Fruit fly (Drosophila melanogaster) whole organism, embryonic: ENCODE data around the gene CG32537.

ENCODE experiments used
- Atf3 ChIP-seq: fragments of 200-800 bp; sonication (Bioruptor generic); optimal IDR thresholded peaks from 3 replicates; lab custom pipeline; 2016; ENCODE audit warnings: missing biosample characterization, missing genetic modification characterization
- Atf6 ChIP-seq: fragments of 200-800 bp; sonication (Bioruptor generic); IDR thresholded peaks from 2 replicates; pipeline ENCODE4 v1.3.6; 2022; ENCODE audit warnings: missing biosample characterization, missing genetic modification characterization
- CG12155 ChIP-seq: fragments of 200-800 bp; sonication (Bioruptor generic); optimal IDR thresholded peaks from 3 replicates; lab custom pipeline; 2016; ENCODE audit warnings: missing biosample characterization, missing genetic modification characterization
- CG12659 ChIP-seq: fragments of 200-800 bp; sonication (Bioruptor generic); optimal IDR thresholded peaks from 3 replicates; lab custom pipeline; 2017; ENCODE audit warnings: mild to moderate bottlenecking, missing biosample characterization, missing genetic modification reagents, missing genetic modification characterization
- CG12744 ChIP-seq: fragments of 200-800 bp; sonication (Bioruptor generic); optimal IDR thresholded peaks from 2 replicates; lab custom pipeline; 2016; ENCODE audit warnings: missing biosample characterization, missing genetic modification characterization
- CG13123 ChIP-seq: fragments of 200-800 bp; sonication (Bioruptor generic); optimal IDR thresholded peaks from 2 replicates; lab custom pipeline; 2016; ENCODE audit warnings: missing biosample characterization, missing genetic modification characterization
- CG15514 ChIP-seq: fragments of 200-800 bp; sonication (Bioruptor generic); optimal IDR thresholded peaks from 3 replicates; lab custom pipeline; 2017; ENCODE audit warnings: missing biosample characterization, missing genetic modification characterization, mild to moderate bottlenecking, moderate library complexity, missing genetic modification reagents
- CG16863 ChIP-seq: fragments of 200-800 bp; sonication (Bioruptor generic); optimal IDR thresholded peaks from 3 replicates; lab custom pipeline; 2016; ENCODE audit warnings: missing biosample characterization, missing genetic modification characterization
- CG17568 ChIP-seq: fragments of 200-800 bp; sonication (Bioruptor generic); optimal IDR thresholded peaks from 2 replicates; lab custom pipeline; 2018; ENCODE audit warnings: missing biosample characterization, mild to moderate bottlenecking, missing genetic modification characterization, moderate library complexity
- CG17802 ChIP-seq: fragments of 200-800 bp; sonication (Bioruptor generic); optimal IDR thresholded peaks from 2 replicates; lab custom pipeline; 2018; ENCODE audit warnings: missing biosample characterization, mild to moderate bottlenecking, missing genetic modification characterization, moderate library complexity
- CG17829 ChIP-seq: fragments of 200-800 bp; optimal IDR thresholded peaks from 2 replicates; lab custom pipeline; 2019; ENCODE audit warnings: missing biosample characterization, mild to moderate bottlenecking, missing genetic modification characterization, moderate library complexity
- CG31224 ChIP-seq: fragments of 200-800 bp; sonication (Bioruptor generic); IDR thresholded peaks from 2 replicates; pipeline ENCODE4 v1.3.6; 2022; ENCODE audit warnings: missing biosample characterization, missing genetic modification characterization
- CG32772 ChIP-seq: fragments of 200-800 bp; sonication (Bioruptor generic); IDR thresholded peaks from 2 replicates; pipeline ENCODE4 v1.3.6; 2022; ENCODE audit warnings: missing biosample characterization, missing genetic modification characterization
- CG34376 ChIP-seq: fragments of 200-800 bp; sonication (Bioruptor generic); optimal IDR thresholded peaks from 2 replicates; lab custom pipeline; 2018; ENCODE audit warnings: missing biosample characterization, mild to moderate bottlenecking, missing genetic modification characterization
- CG5245 ChIP-seq: fragments of 200-800 bp; sonication (Bioruptor generic); optimal IDR thresholded peaks from 3 replicates; lab custom pipeline; 2016; ENCODE audit warnings: missing biosample characterization, missing genetic modification characterization
- CG6854 ChIP-seq: fragments of 200-800 bp; sonication (Bioruptor generic); optimal IDR thresholded peaks from 3 replicates; lab custom pipeline; 2017; ENCODE audit warnings: missing biosample characterization, mild to moderate bottlenecking, missing genetic modification characterization
- CG9609 ChIP-seq: fragments of 200-800 bp; sonication (Bioruptor generic); optimal IDR thresholded peaks from 3 replicates; lab custom pipeline; 2016; ENCODE audit warnings: missing biosample characterization, missing genetic modification characterization
- CG9727 ChIP-seq: fragments of 200-800 bp; sonication (Bioruptor generic); optimal IDR thresholded peaks from 3 replicates; lab custom pipeline; 2017; ENCODE audit warnings: missing biosample characterization, mild to moderate bottlenecking, missing genetic modification characterization
- CG9932 ChIP-seq: fragments of 200-800 bp; sonication (Bioruptor generic); IDR thresholded peaks from 2 replicates; pipeline ENCODE4 v1.3.6; 2022; ENCODE audit warnings: missing biosample characterization, missing genetic modification characterization
- Dp ChIP-seq: fragments of 200-800 bp; sonication (Bioruptor generic); optimal IDR thresholded peaks from 2 replicates; lab custom pipeline; 2018; ENCODE audit warnings: missing biosample characterization, mild to moderate bottlenecking, missing genetic modification characterization, moderate library complexity
- HLH54F ChIP-seq: fragments of 200-800 bp; sonication (Bioruptor generic); optimal IDR thresholded peaks from 3 replicates; lab custom pipeline; 2016; ENCODE audit warnings: missing biosample characterization, missing genetic modification characterization
- HLHmδ ChIP-seq: fragments of 200-800 bp; sonication (Bioruptor generic); optimal IDR thresholded peaks from 2 replicates; lab custom pipeline; 2018; ENCODE audit warnings: missing biosample characterization, mild to moderate bottlenecking, missing genetic modification characterization, moderate library complexity
- Hr51 ChIP-seq, 2 experiments: fragments of 200-800 bp; sonication (Bioruptor generic); optimal IDR thresholded peaks; 2 replicates in 1 of 2; 3 replicates in 1 of 2; lab custom pipeline; 2016 to 2018; ENCODE audit warnings: missing biosample characterization in 2 of 2, missing genetic modification characterization in 2 of 2, mild to moderate bottlenecking in 1 of 2, moderate library complexity in 1 of 2
- Lpt ChIP-seq: fragments of >200 bp; optimal IDR thresholded peaks from 2 replicates; lab custom pipeline; 2018; ENCODE audit warnings: missing biosample characterization, missing genetic modification characterization
- Mes4 ChIP-seq: fragments of 200-800 bp; sonication (Bioruptor generic); optimal IDR thresholded peaks from 2 replicates; lab custom pipeline; 2016; ENCODE audit warnings: missing biosample characterization, missing genetic modification characterization
- Myb ChIP-seq: fragments of 200-800 bp; sonication (Bioruptor generic); optimal IDR thresholded peaks from 2 replicates; lab custom pipeline; 2016; ENCODE audit warnings: missing biosample characterization, missing genetic modification characterization
- Opbp ChIP-seq: fragments of 200-800 bp; sonication (Bioruptor generic); IDR thresholded peaks from 3 replicates; pipeline ENCODE4 v1.3.6; 2022; ENCODE audit warnings: missing biosample characterization, missing genetic modification characterization; ENCODE audit not compliant: partially characterized antibody
- Pdp1 ChIP-seq, 2 experiments: fragments of 200-800 bp; sonication (Bioruptor generic); optimal IDR thresholded peaks; 3 replicates each; lab custom pipeline; 2016; ENCODE audit warnings: missing biosample characterization in 2 of 2, missing genetic modification characterization in 2 of 2, mild to moderate bottlenecking in 1 of 2, moderate library complexity in 1 of 2
- Stat92E ChIP-seq, 3 experiments: fragments of >200 bp in 2 of 3; fragments of 200-800 bp in 1 of 3; sonication (Bioruptor generic) in 1 of 3; optimal IDR thresholded peaks; 2 replicates each; lab custom pipeline; 2017 to 2019; ENCODE audit warnings: missing biosample characterization in 3 of 3, missing genetic modification characterization in 3 of 3, mild to moderate bottlenecking in 1 of 3, moderate library complexity in 1 of 3
- YL-1 ChIP-seq: fragments of 200-800 bp; sonication (Bioruptor generic); optimal IDR thresholded peaks from 3 replicates; lab custom pipeline; 2017; ENCODE audit warnings: missing biosample characterization, mild to moderate bottlenecking, missing genetic modification characterization
- bsh ChIP-seq, 2 experiments: fragments of 200-800 bp; sonication (Bioruptor generic); optimal IDR thresholded peaks; 2 replicates each; lab custom pipeline; 2017 to 2018; ENCODE audit warnings: mild to moderate bottlenecking in 2 of 2, missing biosample characterization in 2 of 2, missing genetic modification characterization in 2 of 2, moderate library complexity in 1 of 2
- ci ChIP-seq: fragments of 200-800 bp; sonication (Bioruptor generic); IDR thresholded peaks from 3 replicates; pipeline ENCODE4 v1.3.6; 2022; ENCODE audit warnings: missing biosample characterization, missing genetic modification characterization
- dm ChIP-seq: fragments of 200-800 bp; sonication (Bioruptor generic); optimal IDR thresholded peaks from 3 replicates; lab custom pipeline; 2016; ENCODE audit warnings: missing biosample characterization, missing genetic modification characterization
- dmrt11E ChIP-seq: fragments of 200-800 bp; sonication (Bioruptor generic); optimal IDR thresholded peaks from 3 replicates; lab custom pipeline; 2018; ENCODE audit warnings: missing biosample characterization, mild to moderate bottlenecking, missing genetic modification characterization, moderate library complexity
- ems ChIP-seq: fragments of 200-800 bp; sonication (Bioruptor generic); optimal IDR thresholded peaks from 3 replicates; lab custom pipeline; 2016; ENCODE audit warnings: missing biosample characterization, missing genetic modification characterization
- fu2 ChIP-seq: fragments of 200-800 bp; sonication (Bioruptor generic); optimal IDR thresholded peaks from 2 replicates; lab custom pipeline; 2016; ENCODE audit warnings: missing biosample characterization, missing genetic modification characterization
- her ChIP-seq: fragments of 200-800 bp; sonication (Bioruptor generic); optimal IDR thresholded peaks from 2 replicates; lab custom pipeline; 2016; ENCODE audit warnings: missing biosample characterization, missing genetic modification characterization
- jigr1 ChIP-seq: fragments of 200-800 bp; sonication (Bioruptor generic); IDR thresholded peaks from 3 replicates; pipeline ENCODE4 v1.3.6; 2022; ENCODE audit warnings: missing biosample characterization, missing genetic modification characterization
- kah ChIP-seq: fragments of 200-800 bp; sonication (Bioruptor generic); optimal IDR thresholded peaks from 2 replicates; lab custom pipeline; 2018; ENCODE audit warnings: missing biosample characterization, mild to moderate bottlenecking, missing genetic modification characterization
- nerfin-2 ChIP-seq: fragments of 200-800 bp; sonication (Bioruptor generic); IDR thresholded peaks from 2 replicates; pipeline ENCODE4 v1.3.6; 2022; ENCODE audit warnings: missing biosample characterization, missing genetic modification characterization; ENCODE audit not compliant: partially characterized antibody
- nmo ChIP-seq: fragments of 200-800 bp; sonication (Bioruptor generic); optimal IDR thresholded peaks from 2 replicates; lab custom pipeline; 2018; ENCODE audit warnings: missing biosample characterization, mild to moderate bottlenecking, missing genetic modification characterization, moderate library complexity
- otp ChIP-seq: fragments of 200-800 bp; sonication (Bioruptor generic); IDR thresholded peaks from 3 replicates; pipeline ENCODE4, ENCODE4 v1.3.6; 2022; ENCODE audit warnings: missing biosample characterization, missing genetic modification characterization
- pnt ChIP-seq: fragments of 200-800 bp; sonication (Bioruptor generic); optimal IDR thresholded peaks from 3 replicates; lab custom pipeline; 2016; ENCODE audit warnings: missing biosample characterization, missing genetic modification characterization
- sens ChIP-seq: fragments of 200-800 bp; sonication (Bioruptor generic); peaks from one replicate; lab custom pipeline; 2016; ENCODE audit warnings: missing biosample characterization, missing genetic modification characterization
- sug ChIP-seq: fragments of 200-800 bp; optimal IDR thresholded peaks from 2 replicates; lab custom pipeline; 2019; ENCODE audit warnings: missing biosample characterization, mild to moderate bottlenecking, missing genetic modification characterization, moderate library complexity
- tna ChIP-seq: fragments of 200-800 bp; sonication (Bioruptor generic); IDR thresholded peaks from 2 replicates; pipeline ENCODE4 v1.3.6; 2022; ENCODE audit warnings: missing biosample characterization, missing genetic modification characterization; ENCODE audit not compliant: partially characterized antibody
- tup ChIP-seq: fragments of 200-800 bp; sonication (Bioruptor generic); optimal IDR thresholded peaks from 2 replicates; lab custom pipeline; 2016; ENCODE audit warnings: missing biosample characterization, mild to moderate bottlenecking, missing genetic modification characterization, moderate library complexity
- z ChIP-seq: fragments of 200-800 bp; sonication (Bioruptor generic); IDR thresholded peaks from 3 replicates; pipeline ENCODE4 v1.3.6; 2022; ENCODE audit warnings: missing biosample characterization, missing genetic modification characterization
- zfh1 ChIP-seq: fragments of 200-800 bp; sonication (Bioruptor generic); IDR thresholded peaks from 3 replicates; pipeline ENCODE4 v1.3.6; 2022; ENCODE audit warnings: missing biosample characterization, missing genetic modification characterization

Gene CG32537

DNA sequence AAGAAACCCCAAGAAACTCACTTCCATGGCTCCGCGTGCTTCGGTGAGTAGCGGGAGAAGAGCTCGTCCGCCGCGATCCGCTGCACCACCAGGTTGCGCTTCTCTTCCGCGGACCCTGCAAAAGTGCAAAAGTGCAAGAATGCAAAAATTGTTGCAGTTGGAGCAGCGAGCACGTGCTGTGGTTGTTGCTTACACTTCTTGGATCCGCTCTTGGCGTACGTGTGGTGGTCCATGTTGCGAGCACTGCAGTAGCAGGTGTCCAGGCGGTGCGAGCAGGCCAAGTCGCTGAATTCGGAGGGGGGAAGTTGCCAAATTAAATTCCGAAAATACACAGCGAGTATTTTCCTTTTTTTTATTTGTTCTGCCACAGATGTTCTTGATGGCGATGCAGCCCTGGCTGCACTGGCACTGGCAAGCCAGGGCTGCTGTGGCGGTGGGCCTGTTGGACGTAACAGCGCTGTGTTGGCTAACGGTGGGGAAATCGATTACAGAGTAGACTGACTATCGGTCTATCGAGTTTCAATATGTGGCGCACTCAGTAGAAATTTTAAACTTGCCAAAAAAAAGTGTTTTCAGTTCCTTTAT lies 7.8 kb downstream of the CG32537 start, which contains the start of gene CG8010 (continued):
- no peak for TF ChIP-seq jigr1 (GFP tag; lab: Robert Waterston, UW)
- TF ChIP-seq otp (GFP tag; lab: Robert Waterston, UW): 0 out of 3 replicates have a peak, but pooled peaks have one; percentile 17
- TF ChIP-seq CG5245 (GFP tag; lab: Kevin White, UChicago): no peak
- no peak for TF ChIP-seq CG9727 (GFP tag; lab: Kevin White, UChicago)
- no peak for TF ChIP-seq pnt (GFP tag; lab: Kevin White, UChicago)
- no peak for TF ChIP-seq tna
- peak; percentile 3 for TF ChIP-seq kah (GFP tag; lab: Kevin White, UChicago)
- peak; percentile 1 for TF ChIP-seq nmo (GFP tag; lab: Kevin White, UChicago)
- peak; percentile 17 for TF ChIP-seq HLHmδ
- TF ChIP-seq CG15514 (GFP tag; lab: Kevin White, UChicago): peak; percentile 77
- TF ChIP-seq her (GFP tag; lab: Kevin White, UChicago): peak; percentile 30
- peak; percentile 46 for TF ChIP-seq sens (GFP tag; lab: Kevin White, UChicago)
- TF ChIP-seq zfh1 (GFP tag; lab: Robert Waterston, UW): peak; percentile 48; the same call in 1 of the 3 replicates
- TF ChIP-seq z: 0 out of 3 replicates have a peak, but pooled peaks have one; percentile 21
- no peak for TF ChIP-seq Stat92E (GFP tag; optimal IDR thresholded peaks at IDR 0.05; lab: Kevin White, UChicago)
- TF ChIP-seq Lpt (GFP tag; lab: Kevin White, UChicago): no peak
- peak; percentile 58; the same call in 2 of the 3 replicates for TF ChIP-seq ci
- no peak for TF ChIP-seq CG31224 (GFP tag; lab: Robert Waterston, UW)
- no peak for TF ChIP-seq CG6854 (GFP tag; lab: Kevin White, UChicago)
- peak; percentile 68 for TF ChIP-seq ems
- TF ChIP-seq dm (GFP tag; lab: Kevin White, UChicago): peak; percentile 78
- no peak for TF ChIP-seq Atf3 (GFP tag; lab: Kevin White, UChicago)
- no peak for TF ChIP-seq Opbp
- peak; percentile 28 for TF ChIP-seq CG9609 (GFP tag; lab: Kevin White, UChicago)
- TF ChIP-seq CG32772: peak; percentile 42; the same call in 1 of the 2 replicates
- TF ChIP-seq Myb (GFP tag; lab: Kevin White, UChicago): peak; percentile 2
- peak; percentile 46 for TF ChIP-seq CG12659 (GFP tag; lab: Kevin White, UChicago)
- peak; percentile 56 for TF ChIP-seq CG9932
- peak in 1 of 2 experiments; percentile 4 for TF ChIP-seq Hr51 (GFP tag; optimal IDR thresholded peaks at IDR 0.05; lab: Kevin White, UChicago)
- TF ChIP-seq YL-1 (GFP tag; lab: Kevin White, UChicago): peak; percentile 71
- TF ChIP-seq Dp (GFP tag; lab: Kevin White, UChicago): peak; percentile 89
- no peak for TF ChIP-seq CG17802 (tag; lab: Kevin White, UChicago)
- TF ChIP-seq Atf6 (GFP tag; lab: Robert Waterston, UW): peak; percentile 32; the same call in 1 of the 2 replicates
- no peak for TF ChIP-seq tup (GFP tag; lab: Kevin White, UChicago)
- TF ChIP-seq nerfin-2 (GFP tag; lab: Robert Waterston, UW): peak; percentile 42; the same call in 1 of the 2 replicates
- TF ChIP-seq CG12155: peak; percentile 68
- TF ChIP-seq CG17829 (tag; lab: Kevin White, UChicago): peak; percentile 41
- peak; percentile 7 for TF ChIP-seq fu2 (GFP tag; lab: Kevin White, UChicago)
- peak in 1 of 2 experiments; percentile 28 for TF ChIP-seq Pdp1 (GFP tag; optimal IDR thresholded peaks at IDR 0.05; lab: Kevin White, UChicago)
- TF ChIP-seq Mes4 (GFP tag; lab: Kevin White, UChicago): no peak
- peak; percentile 14 for TF ChIP-seq CG34376
- TF ChIP-seq HLH54F (GFP tag; lab: Kevin White, UChicago): no peak
- TF ChIP-seq CG12744: no peak
- peak; percentile 34 for TF ChIP-seq sug (tag; lab: Kevin White, UChicago)
- no peak for TF ChIP-seq CG13123 (GFP tag; lab: Kevin White, UChicago)
- TF ChIP-seq dmrt11E (tag; lab: Kevin White, UChicago): no peak
- peak; percentile 10 for TF ChIP-seq CG16863
- no peak for TF ChIP-seq CG17568 (GFP tag; lab: Kevin White, UChicago)
- peak in 1 of 2 experiments; percentile 7 for TF ChIP-seq bsh (GFP tag; optimal IDR thresholded peaks at IDR 0.05; lab: Kevin White, UChicago)
